Fruit fly (Drosophila melanogaster) whole organism, embryonic: ENCODE results near the gene CG32751.

Experiments used
- Awh ChIP-seq: fragments of 200-800 bp; sonication (Bioruptor generic); IDR thresholded peaks from 2 replicates; pipeline ENCODE4, ENCODE4 v1.3.6; 2022; ENCODE audit warnings: missing biosample characterization, missing genetic modification characterization
- B-H1 ChIP-seq: fragments of 200-800 bp; sonication (Bioruptor generic); IDR thresholded peaks from 3 replicates; pipeline ENCODE4 v1.3.6; 2022; ENCODE audit warnings: missing biosample characterization, missing genetic modification characterization
- CG10209 ChIP-seq: fragments of 200-800 bp; sonication (Bioruptor generic); optimal IDR thresholded peaks from 3 replicates; lab custom pipeline; 2017; ENCODE audit warnings: missing biosample characterization, mild to moderate bottlenecking, missing genetic modification characterization, missing genetic modification reagents
- CG11695 ChIP-seq: fragments of 200-800 bp; sonication (Bioruptor generic); IDR thresholded peaks from 3 replicates; pipeline ENCODE4 v1.3.6; 2022; ENCODE audit warnings: missing biosample characterization, missing genetic modification characterization
- CG14014 ChIP-seq: fragments of 200-800 bp; sonication (Bioruptor generic); IDR thresholded peaks from 2 replicates; pipeline ENCODE4 v1.3.6; 2022; ENCODE audit warnings: missing biosample characterization, missing genetic modification characterization
- CG14050 ChIP-seq: fragments of 200-800 bp; sonication (Bioruptor generic); IDR thresholded peaks from 3 replicates; pipeline ENCODE4 v1.3.6; 2022; ENCODE audit warnings: missing biosample characterization, missing genetic modification characterization
- CG15601 ChIP-seq: fragments of 200-800 bp; sonication (Bioruptor generic); optimal IDR thresholded peaks from 3 replicates; lab custom pipeline; 2019; ENCODE audit warnings: missing biosample characterization, mild to moderate bottlenecking, missing genetic modification characterization, moderate library complexity
- CG15696 ChIP-seq: fragments of 200-800 bp; sonication (Bioruptor generic); optimal IDR thresholded peaks from 2 replicates; lab custom pipeline; 2019; ENCODE audit warnings: missing biosample characterization, mild to moderate bottlenecking, missing genetic modification characterization, moderate library complexity
- CG17361 ChIP-seq: fragments of 200-800 bp; sonication (Bioruptor generic); IDR thresholded peaks from 3 replicates; pipeline ENCODE4 v1.3.6; 2022; ENCODE audit warnings: missing biosample characterization, missing genetic modification characterization
- CG17568 ChIP-seq: fragments of 200-800 bp; sonication (Bioruptor generic); optimal IDR thresholded peaks from 2 replicates; lab custom pipeline; 2018; ENCODE audit warnings: missing biosample characterization, mild to moderate bottlenecking, missing genetic modification characterization, moderate library complexity
- CG18764 ChIP-seq: fragments of 200-800 bp; sonication (Bioruptor generic); optimal IDR thresholded peaks from 3 replicates; lab custom pipeline; 2016; ENCODE audit warnings: missing biosample characterization, missing genetic modification characterization
- CG2678 ChIP-seq: fragments of 200-800 bp; sonication (Bioruptor generic); optimal IDR thresholded peaks from 3 replicates; lab custom pipeline; 2019; ENCODE audit warnings: missing biosample characterization, mild to moderate bottlenecking, missing genetic modification characterization, moderate library complexity
- CG2875 ChIP-seq: fragments of 200-800 bp; sonication (Bioruptor generic); optimal IDR thresholded peaks from 2 replicates; lab custom pipeline; 2017; ENCODE audit warnings: missing biosample characterization, mild to moderate bottlenecking, missing genetic modification characterization, missing genetic modification reagents
- CG31441 ChIP-seq: fragments of 200-800 bp; sonication (Bioruptor generic); IDR thresholded peaks from 2 replicates; pipeline ENCODE4 v1.3.6; 2022; ENCODE audit warnings: missing biosample characterization, missing genetic modification characterization
- CG32772 ChIP-seq: fragments of 200-800 bp; sonication (Bioruptor generic); IDR thresholded peaks from 2 replicates; pipeline ENCODE4 v1.3.6; 2022; ENCODE audit warnings: missing biosample characterization, missing genetic modification characterization
- CG34224 ChIP-seq: fragments of 200-800 bp; sonication (Bioruptor generic); IDR thresholded peaks from 3 replicates; pipeline ENCODE4 v1.3.6; 2022; ENCODE audit warnings: missing biosample characterization, missing genetic modification characterization; ENCODE audit not compliant: partially characterized antibody
- CG34422 ChIP-seq: fragments of 200-800 bp; sonication (Bioruptor generic); IDR thresholded peaks from 3 replicates; pipeline ENCODE4 v1.3.6; 2022; ENCODE audit warnings: missing biosample characterization, missing genetic modification characterization
- CG4820 ChIP-seq: fragments of 200-800 bp; sonication (Bioruptor generic); optimal IDR thresholded peaks from 3 replicates; lab custom pipeline; 2016; ENCODE audit warnings: missing biosample characterization, missing genetic modification characterization
- CG6654 ChIP-seq: fragments of 200-800 bp; sonication (Bioruptor generic); optimal IDR thresholded peaks from 2 replicates; lab custom pipeline; 2017; ENCODE audit warnings: missing biosample characterization, mild to moderate bottlenecking, missing genetic modification characterization
- CG7357 ChIP-seq: fragments of 200-800 bp; sonication (Bioruptor generic); IDR thresholded peaks from 3 replicates; pipeline ENCODE4 v1.3.6; 2022; ENCODE audit warnings: missing biosample characterization, missing genetic modification characterization
- CG8388 ChIP-seq: fragments of 200-800 bp; sonication (Bioruptor generic); optimal IDR thresholded peaks from 2 replicates; lab custom pipeline; 2019; ENCODE audit warnings: missing biosample characterization, mild to moderate bottlenecking, missing genetic modification characterization, moderate library complexity
- CG8944 ChIP-seq: fragments of 200-800 bp; sonication (Bioruptor generic); optimal IDR thresholded peaks from 3 replicates; lab custom pipeline; 2016; ENCODE audit warnings: missing biosample characterization, missing genetic modification characterization
- CG9437 ChIP-seq: fragments of 200-800 bp; sonication (Bioruptor generic); optimal IDR thresholded peaks from 2 replicates; lab custom pipeline; 2018; ENCODE audit warnings: missing biosample characterization, mild to moderate bottlenecking, missing genetic modification characterization
- CG9727 ChIP-seq: fragments of 200-800 bp; sonication (Bioruptor generic); optimal IDR thresholded peaks from 3 replicates; lab custom pipeline; 2017; ENCODE audit warnings: missing biosample characterization, mild to moderate bottlenecking, missing genetic modification characterization
- Chrac-16 ChIP-seq: fragments of 200-800 bp; sonication (Bioruptor generic); optimal IDR thresholded peaks from 3 replicates; lab custom pipeline; 2016; ENCODE audit warnings: missing biosample characterization, missing genetic modification characterization
- Dip3 ChIP-seq: fragments of 200-800 bp; sonication (Bioruptor generic); optimal IDR thresholded peaks from 3 replicates; lab custom pipeline; 2016; ENCODE audit warnings: missing biosample characterization, missing genetic modification characterization
- Dll ChIP-seq: fragments of 200-800 bp; sonication (Bioruptor generic); IDR thresholded peaks from 4 replicates; pipeline ENCODE4 v1.3.6; 2022; ENCODE audit warnings: missing biosample characterization, missing genetic modification characterization; ENCODE audit not compliant: partially characterized antibody
- Dp ChIP-seq: fragments of 200-800 bp; sonication (Bioruptor generic); optimal IDR thresholded peaks from 2 replicates; lab custom pipeline; 2018; ENCODE audit warnings: missing biosample characterization, mild to moderate bottlenecking, missing genetic modification characterization, moderate library complexity
- Hr3 ChIP-seq: fragments of 200-800 bp; sonication (Bioruptor generic); optimal IDR thresholded peaks from 3 replicates; lab custom pipeline; 2016; ENCODE audit warnings: missing biosample characterization, missing genetic modification characterization
- Jarid2 ChIP-seq: fragments of 200-800 bp; sonication (Bioruptor generic); optimal IDR thresholded peaks from 3 replicates; lab custom pipeline; 2017; ENCODE audit warnings: mild to moderate bottlenecking, missing biosample characterization, missing genetic modification reagents, missing genetic modification characterization
- NK7.1 ChIP-seq: fragments of 200-800 bp; sonication (Bioruptor generic); optimal IDR thresholded peaks from 3 replicates; lab custom pipeline; 2016; ENCODE audit warnings: missing biosample characterization, missing genetic modification characterization
- Oli ChIP-seq: fragments of 200-800 bp; sonication (Bioruptor generic); optimal IDR thresholded peaks from 2 replicates; lab custom pipeline; 2018; ENCODE audit warnings: missing biosample characterization, mild to moderate bottlenecking, missing genetic modification characterization, moderate library complexity
- Sin3A ChIP-seq: fragments of >200 bp; optimal IDR thresholded peaks from 2 replicates; lab custom pipeline; 2018
- Tbp ChIP-seq: fragments of >200 bp; optimal IDR thresholded peaks from 2 replicates; lab custom pipeline; 2018; ENCODE audit warnings: missing biosample characterization, missing genetic modification characterization
- Usf ChIP-seq: fragments of 200-800 bp; sonication (Bioruptor generic); optimal IDR thresholded peaks from 2 replicates; lab custom pipeline; 2017; ENCODE audit warnings: missing genotype, missing biosample characterization, missing genetic modification characterization
- abd-A ChIP-seq: fragments of 200-800 bp; sonication (Bioruptor generic); optimal IDR thresholded peaks from 3 replicates; lab custom pipeline; 2019; ENCODE audit warnings: missing biosample characterization, mild to moderate bottlenecking, missing genetic modification characterization, moderate library complexity
- amos ChIP-seq: fragments of 200-800 bp; sonication (Bioruptor generic); IDR thresholded peaks from 2 replicates; pipeline ENCODE4 v1.3.6; 2022; ENCODE audit warnings: missing biosample characterization, missing genetic modification characterization; ENCODE audit not compliant: partially characterized antibody
- bowl ChIP-seq: fragments of 200-800 bp; sonication (Bioruptor generic); IDR thresholded peaks from 2 replicates; pipeline ENCODE4 v1.3.6; 2022; ENCODE audit warnings: missing biosample characterization, missing genetic modification characterization
- br ChIP-seq: fragments of >200 bp; optimal IDR thresholded peaks from 2 replicates; lab custom pipeline; 2017
- disco-r ChIP-seq: fragments of 200-800 bp; sonication (Bioruptor generic); optimal IDR thresholded peaks from 2 replicates; lab custom pipeline; 2016; ENCODE audit warnings: missing biosample characterization, missing genetic modification characterization
- fd64A ChIP-seq: fragments of 200-800 bp; sonication (Bioruptor generic); optimal IDR thresholded peaks from 3 replicates; lab custom pipeline; 2018; ENCODE audit warnings: missing biosample characterization, mild to moderate bottlenecking, missing genetic modification characterization
- gt ChIP-seq: fragments of 200-800 bp; sonication (Bioruptor generic); IDR thresholded peaks from 2 replicates; pipeline ENCODE4 v1.3.6; 2022; ENCODE audit warnings: missing biosample characterization, missing genetic modification characterization
- h ChIP-seq: fragments of >200 bp; optimal IDR thresholded peaks from 2 replicates; lab custom pipeline; 2017
- rib ChIP-seq: fragments of 200-800 bp; sonication (Bioruptor generic); IDR thresholded peaks from 2 replicates; pipeline ENCODE4 v1.3.6; 2022; ENCODE audit warnings: missing biosample characterization, missing genetic modification characterization
- sens-2 ChIP-seq: fragments of 200-800 bp; sonication (Bioruptor generic); IDR thresholded peaks from 2 replicates; pipeline ENCODE4 v1.3.6; 2022; ENCODE audit warnings: missing biosample characterization, missing genetic modification characterization
- seq ChIP-seq: fragments of 200-800 bp; sonication (Bioruptor generic); IDR thresholded peaks from 2 replicates; pipeline ENCODE4 v1.3.6; 2022; ENCODE audit warnings: missing biosample characterization, missing genetic modification characterization
- slbo ChIP-seq: fragments of 200-800 bp; sonication (Bioruptor generic); IDR thresholded peaks from 2 replicates; pipeline ENCODE4 v1.3.6; 2022; ENCODE audit warnings: missing biosample characterization, missing genetic modification characterization
- ssp ChIP-seq: fragments of 200-800 bp; sonication (Bioruptor generic); IDR thresholded peaks from 2 replicates; pipeline ENCODE4 v1.3.6; 2022; ENCODE audit warnings: missing biosample characterization, missing genetic modification characterization
- stc ChIP-seq: fragments of 200-800 bp; sonication (Bioruptor generic); IDR thresholded peaks from 2 replicates; pipeline ENCODE4 v1.3.6; 2022; ENCODE audit warnings: missing biosample characterization, missing genetic modification characterization
- unc-4 ChIP-seq: fragments of 200-800 bp; sonication (Bioruptor generic); IDR thresholded peaks from 2 replicates; pipeline ENCODE4 v1.3.6; 2022; ENCODE audit warnings: missing biosample characterization, missing genetic modification characterization; ENCODE audit not compliant: partially characterized antibody
- unpg ChIP-seq: fragments of 200-800 bp; sonication (Bioruptor generic); optimal IDR thresholded peaks from 3 replicates; lab custom pipeline; 2018; ENCODE audit warnings: missing biosample characterization, mild to moderate bottlenecking, missing genetic modification characterization, moderate library complexity

The CG32751 gene

dm6 chrX:6193183-6193810 lies 5.2 kb downstream of the CG32751 start (continued):
- peak; percentile 89 for TF ChIP-seq CG2678 (tag; lab: Kevin White, UChicago)
- TF ChIP-seq CG34422 (GFP tag; lab: Robert Waterston, UW) = peak; percentile 89
- TF ChIP-seq br = no peak
- peak; percentile 76 for TF ChIP-seq CG9727
- TF ChIP-seq CG18764 (GFP tag; lab: Kevin White, UChicago) = no peak
- peak; percentile 82 for TF ChIP-seq Oli (tag; lab: Kevin White, UChicago)
- TF ChIP-seq Jarid2 (GFP tag; lab: Kevin White, UChicago) = peak; percentile 47
- no peak for TF ChIP-seq Dll (GFP tag; lab: Robert Waterston, UW)
- TF ChIP-seq NK7.1 = no peak
- TF ChIP-seq CG14050 (GFP tag; lab: Robert Waterston, UW) = peak; percentile 80
- peak; percentile 92 for TF ChIP-seq stc (GFP tag; lab: Robert Waterston, UW)
- peak; percentile 44 for TF ChIP-seq CG2875 (GFP tag; lab: Kevin White, UChicago)
- peak; percentile 90 for TF ChIP-seq Awh (GFP tag; lab: Robert Waterston, UW)
- no peak for TF ChIP-seq disco-r
- peak; percentile 83 for TF ChIP-seq seq (GFP tag; lab: Robert Waterston, UW)
- peak; percentile 79 for TF ChIP-seq CG7357
- no peak for TF ChIP-seq Usf
- peak; percentile 79; the same call in 1 of the 2 replicates for TF ChIP-seq bowl (GFP tag; lab: Robert Waterston, UW)
- no peak for TF ChIP-seq CG8944
- no peak for TF ChIP-seq h (lab: Kevin White, UChicago)
- no peak for TF ChIP-seq fd64A (GFP tag; lab: Kevin White, UChicago)
- TF ChIP-seq gt (GFP tag; lab: Robert Waterston, UW) = 0 out of 2 replicates have a peak, but pooled peaks have one; percentile 53
- peak; percentile 39 for TF ChIP-seq CG15601
- TF ChIP-seq CG15696 (tag; lab: Kevin White, UChicago) = no peak
- peak; percentile 73; the same call in 1 of the 2 replicates for TF ChIP-seq rib (GFP tag; lab: Robert Waterston, UW)
- no peak for TF ChIP-seq unc-4 (GFP tag; lab: Robert Waterston, UW)
- TF ChIP-seq CG11695 (GFP tag; lab: Robert Waterston, UW) = peak; percentile 88
- TF ChIP-seq B-H1 (GFP tag; lab: Robert Waterston, UW) = peak; percentile 74
- TF ChIP-seq Dip3 (GFP tag; lab: Kevin White, UChicago) = peak; percentile 9
- no peak for TF ChIP-seq Dp (GFP tag; lab: Kevin White, UChicago)
- TF ChIP-seq abd-A (tag; lab: Kevin White, UChicago) = peak; percentile 6
- TF ChIP-seq amos (GFP tag; lab: Robert Waterston, UW) = no peak
- peak; percentile 48 for TF ChIP-seq Chrac-16 (GFP tag; lab: Kevin White, UChicago)
- TF ChIP-seq CG34224 (GFP tag; lab: Robert Waterston, UW) = no peak
- peak; percentile 28 for TF ChIP-seq CG6654 (GFP tag; lab: Kevin White, UChicago)
- peak; percentile 43 for TF ChIP-seq CG4820 (GFP tag; lab: Kevin White, UChicago)
- peak; percentile 60 for TF ChIP-seq CG9437
- TF ChIP-seq Hr3 (GFP tag; lab: Kevin White, UChicago) = peak; percentile 75
- TF ChIP-seq Sin3A = no peak
- peak; percentile 89 for TF ChIP-seq CG31441 (GFP tag; lab: Robert Waterston, UW)
- peak; percentile 93 for TF ChIP-seq slbo (GFP tag; lab: Robert Waterston, UW)
- TF ChIP-seq CG17568 (GFP tag; lab: Kevin White, UChicago) = peak; percentile 59
- TF ChIP-seq CG8388 = peak; percentile 74
- peak; percentile 84 for TF ChIP-seq unpg (GFP tag; lab: Kevin White, UChicago)
- no peak for TF ChIP-seq Tbp (GFP tag; lab: Kevin White, UChicago)
- peak; percentile 79 for TF ChIP-seq CG10209
- TF ChIP-seq sens-2 = peak; percentile 57; the same call in 1 of the 2 replicates
- TF ChIP-seq CG14014 = peak; percentile 93
- peak; percentile 83 for TF ChIP-seq ssp (GFP tag; lab: Robert Waterston, UW)
- TF ChIP-seq CG32772 (GFP tag; lab: Robert Waterston, UW) = peak; percentile 87
- peak; percentile 85 for TF ChIP-seq CG17361 (GFP tag; lab: Robert Waterston, UW)
